Fruit fly (Drosophila melanogaster) whole organism, larva: ENCODE results near the gene CG3222.
A peak's percentile ranks its signal among the peaks of the same experiment; 100 is the strongest.

ENCODE experiments used
- noc ChIP-seq: fragments of 200-800 bp; sonication (Bioruptor generic); optimal IDR thresholded peaks from 3 replicates; lab custom pipeline; 2019; ENCODE audit warnings: missing biosample characterization, mild to moderate bottlenecking, missing genetic modification characterization, moderate library complexity

The CG3222 gene

dm6 chr3L:9614589-9615442 is 16.0 kb downstream of the CG3222 start, which contains the start of gene LanB2:
Gene LanB2 (plus strand): TSS chr3L:9614914.
- peak; percentile 37 for TF ChIP-seq noc (tag; lab: Kevin White, UChicago)

- peak; percentile 33 for TF ChIP-seq noc (tag; lab: Kevin White, UChicago)
These were observed 16.8 kb downstream of the CG3222 start for dm6 chr3L:9615443-9616141.

- no peak for TF ChIP-seq noc (tag; lab: Kevin White, UChicago)
These were observed 25.2 kb downstream of the CG3222 start, which contains the start of gene CG3335 for dm6 chr3L:9624014-9624413. Gene CG3335 (plus strand): TSS chr3L:9624237.

dm6 chr3L:9628376-9628775 is 29.6 kb downstream of the CG3222 start, which contains the start of gene Cyp40:
Gene Cyp40 (plus strand): TSS chr3L:9628676.
- TF ChIP-seq noc (tag; lab: Kevin White, UChicago), result no peak

- no peak for TF ChIP-seq noc (tag; lab: Kevin White, UChicago)
These were observed 30.3 kb downstream of the CG3222 start, which contains the start of gene Or67b for dm6 chr3L:9629093-9629492. Gene Or67b (minus strand): TSS chr3L:9629193.

dm6 chr3L:9629910-9630309 is 31.1 kb downstream of the CG3222 start:
- no peak for TF ChIP-seq noc (tag; lab: Kevin White, UChicago)

- TF ChIP-seq noc (tag; lab: Kevin White, UChicago), result no peak
These were observed 39.0 kb downstream of the CG3222 start, which contains the start of gene CG8329 for dm6 chr3L:9637812-9638211. Gene CG8329 (plus strand): TSS chr3L:9638112.

dm6 chr3L:9638971-9639370 is 40.2 kb downstream of the CG3222 start, which contains the start of gene CG18179:
Gene CG18179 (plus strand): TSS chr3L:9639271.
- TF ChIP-seq noc (tag; lab: Kevin White, UChicago), result no peak

dm6 chr3L:9640713-9641112 is 41.9 kb downstream of the CG3222 start, which contains the start of gene CG18180:
Gene CG18180 (plus strand): TSS chr3L:9641013.
- no peak for TF ChIP-seq noc (tag; lab: Kevin White, UChicago)

- no peak for TF ChIP-seq noc (tag; lab: Kevin White, UChicago)
These were observed 45.0 kb downstream of the CG3222 start, which contains the start of gene CNMaR for dm6 chr3L:9643762-9644161. Gene CNMaR (plus strand): TSS chr3L:9644109.
